Worm (Caenorhabditis elegans): ENCODE data around the gene unc-44.
A peak's percentile ranks its signal among the peaks of the same experiment; 100 is the strongest.

unc-44 gene

DNA sequence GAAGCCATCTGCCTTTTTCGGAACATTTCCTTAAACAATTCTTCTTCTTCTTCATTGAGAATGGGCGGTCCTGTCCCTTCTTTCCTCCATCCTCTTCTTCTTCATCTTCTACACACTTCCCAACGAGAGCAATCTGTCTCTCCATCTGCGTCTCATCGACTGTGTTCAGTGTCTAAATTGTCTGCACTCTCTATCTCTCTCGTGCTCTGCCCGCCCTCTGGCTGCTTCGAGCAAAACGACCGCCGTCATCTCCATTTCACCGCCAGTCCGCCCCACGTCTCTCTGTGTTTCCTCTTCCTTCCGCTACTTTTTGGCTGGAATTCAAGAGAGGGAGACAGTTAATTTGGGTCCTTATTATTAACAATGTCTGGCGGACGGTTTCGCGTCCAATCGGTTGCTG, 78.1 kb downstream of the unc-44 start:
- TF ChIP-seq egl-5 (tag; optimal IDR thresholded peaks at IDR 0.05) (no peak), pha-4 (tag; optimal IDR thresholded peaks at IDR 0.05) (peak; percentile 19), nfya-1 (tag; optimal IDR thresholded peaks at IDR 0.05; ENCODE audit: insufficient read depth) (peak; percentile 71), ceh-82 (tag; optimal IDR thresholded peaks at IDR 0.05) (no peak), nhr-28 (tag; optimal IDR thresholded peaks at IDR 0.05) (no peak), fkh-2 (tag; optimal IDR thresholded peaks at IDR 0.05) (no peak), elt-2 (tag; optimal IDR thresholded peaks at IDR 0.05) (peak; percentile 30), lin-39 (tag; optimal IDR thresholded peaks at IDR 0.05) (peak; percentile 57), skn-1 (tag; optimal IDR thresholded peaks at IDR 0.05) (no peak), hmg-11 (tag; optimal IDR thresholded peaks at IDR 0.05) (peak; percentile 74)

All from whole organism, L3 larva.